Worm (Caenorhabditis elegans) whole organism, L1 larva: ENCODE data around the gene R10E12.2.

ENCODE experiments used
- aha-1 ChIP-seq: fragments of 150-350 bp; optimal IDR thresholded peaks from 2 replicates; lab custom pipeline; 2014; ENCODE audit warnings: missing biosample characterization, missing genetic modification characterization
- aly-2 ChIP-seq: fragments of 150-350 bp; optimal IDR thresholded peaks from 2 replicates; lab custom pipeline; 2014; ENCODE audit warnings: missing biosample characterization, missing genetic modification characterization
- blmp-1 ChIP-seq: fragments of 150-350 bp; optimal IDR thresholded peaks from 2 replicates; lab custom pipeline; 2014; ENCODE audit warnings: missing biosample characterization, missing genetic modification characterization
- ceh-63 ChIP-seq: fragments of 200-800 bp; sonication (Bioruptor generic); optimal IDR thresholded peaks from 2 replicates; lab custom pipeline; 2018; ENCODE audit warnings: mild to moderate bottlenecking, missing genetic modification characterization, missing compliant biosample characterization
- ceh-8 ChIP-seq: fragments of 200-800 bp; sonication (Bioruptor generic); optimal IDR thresholded peaks from 2 replicates; lab custom pipeline; 2018; ENCODE audit warnings: mild to moderate bottlenecking, missing genetic modification characterization, moderate library complexity, missing compliant biosample characterization
- dsc-1 ChIP-seq: sonication (generic microtip); optimal IDR thresholded peaks from 2 replicates; lab custom pipeline; 2016; ENCODE audit warnings: mild to moderate bottlenecking, missing genetic modification characterization, missing compliant biosample characterization
- efl-1 ChIP-seq, 4 experiments: fragments of 150-350 bp; optimal IDR thresholded peaks in 3 of 4; peaks in 1 of 4; 1 replicate in 1 of 4; 2 replicates in 3 of 4; lab custom pipeline; 2014; ENCODE audit warnings: missing biosample characterization in 2 of 4, missing genetic modification characterization in 2 of 4, missing genetic modification reagents in 2 of 4
- egl-13 ChIP-seq: sonication (generic microtip); optimal IDR thresholded peaks from 2 replicates; lab custom pipeline; 2016; ENCODE audit warnings: missing genotype, missing genetic modification reagents, missing genetic modification characterization, missing compliant biosample characterization
- elt-2 ChIP-seq: sonication (generic microtip); optimal IDR thresholded peaks from 2 replicates; lab custom pipeline; 2016; ENCODE audit warnings: missing genetic modification characterization, mild to moderate bottlenecking, inconsistent platforms, missing compliant biosample characterization, missing genetic modification reagents
- fkh-10 ChIP-seq: sonication (generic microtip); optimal IDR thresholded peaks from 2 replicates; lab custom pipeline; 2017; ENCODE audit warnings: missing biosample characterization, missing genetic modification reagents, missing genetic modification characterization
- fkh-4 ChIP-seq: sonication (generic microtip); optimal IDR thresholded peaks from 2 replicates; lab custom pipeline; 2016; ENCODE audit warnings: missing compliant biosample characterization, missing genetic modification characterization, borderline replicate concordance
- fos-1 ChIP-seq: fragments of 150-350 bp; optimal IDR thresholded peaks from 2 replicates; lab custom pipeline; 2014; ENCODE audit warnings: missing biosample characterization, missing genetic modification characterization
- jun-1 ChIP-seq: fragments of 150-350 bp; optimal IDR thresholded peaks from 2 replicates; lab custom pipeline; 2014; ENCODE audit warnings: missing biosample characterization, missing genetic modification reagents, missing genetic modification characterization
- lin-14 ChIP-seq: fragments of 200-800 bp; sonication (Bioruptor generic); optimal IDR thresholded peaks from 2 replicates; lab custom pipeline; 2018; ENCODE audit warnings: mild to moderate bottlenecking, missing genetic modification characterization, moderate library complexity, missing compliant biosample characterization
- lin-15B ChIP-seq: fragments of 150-350 bp; sonication (generic microtip); optimal IDR thresholded peaks from 3 replicates; lab custom pipeline; 2014; ENCODE audit warnings: missing biosample characterization, missing genetic modification characterization
- lin-35 ChIP-seq, 2 experiments: fragments of 150-350 bp; optimal IDR thresholded peaks; 2 replicates each; lab custom pipeline; 2014; ENCODE audit warnings: missing biosample characterization in 2 of 2, missing genetic modification characterization in 2 of 2, missing genetic modification reagents in 2 of 2
- mab-9 ChIP-seq: fragments of 200-800 bp; sonication (Bioruptor generic); IDR thresholded peaks from 2 replicates; pipeline ENCODE4 v1.3.6; 2022; ENCODE audit warnings: missing genetic modification reagents, missing genetic modification characterization, missing compliant biosample characterization
- mdl-1 ChIP-seq, 2 experiments: fragments of 150-350 bp; optimal IDR thresholded peaks; 2 replicates each; lab custom pipeline; 2014 to 2017; ENCODE audit warnings: missing biosample characterization in 2 of 2, missing genetic modification characterization in 2 of 2, inconsistent platforms in 1 of 2
- nhr-11 ChIP-seq: fragments of 150-350 bp; optimal IDR thresholded peaks from 2 replicates; lab custom pipeline; 2014; ENCODE audit warnings: missing biosample characterization, missing genetic modification characterization
- nhr-12 ChIP-seq: sonication (generic microtip); optimal IDR thresholded peaks from 2 replicates; lab custom pipeline; 2017; ENCODE audit warnings: missing biosample characterization, missing genetic modification characterization
- nhr-20 ChIP-seq: sonication (generic microtip); optimal IDR thresholded peaks from 2 replicates; lab custom pipeline; 2016; ENCODE audit warnings: mild to moderate bottlenecking, missing genetic modification characterization, missing compliant biosample characterization
- nhr-77 ChIP-seq: fragments of 150-350 bp; optimal IDR thresholded peaks from 2 replicates; lab custom pipeline; 2014; ENCODE audit warnings: missing biosample characterization, missing genetic modification characterization
- pax-3 ChIP-seq: fragments of 200-800 bp; sonication (Bioruptor generic); optimal IDR thresholded peaks from 2 replicates; lab custom pipeline; 2018; ENCODE audit warnings: mild to moderate bottlenecking, missing genetic modification characterization, moderate library complexity, missing compliant biosample characterization
- rnt-1 ChIP-seq: sonication (generic microtip); optimal IDR thresholded peaks from 2 replicates; lab custom pipeline; 2016; ENCODE audit warnings: mild to moderate bottlenecking, missing genetic modification characterization, moderate library complexity, missing compliant biosample characterization
- snu-23 ChIP-seq: sonication (generic microtip); optimal IDR thresholded peaks from 2 replicates; lab custom pipeline; 2016; ENCODE audit warnings: missing genetic modification characterization, missing compliant biosample characterization
- swsn-7 ChIP-seq: sonication (generic microtip); optimal IDR thresholded peaks from 2 replicates; lab custom pipeline; 2016; ENCODE audit warnings: missing genetic modification characterization, missing compliant biosample characterization
- tlp-1 ChIP-seq: fragments of 150-350 bp; optimal IDR thresholded peaks from 2 replicates; lab custom pipeline; 2014; ENCODE audit warnings: missing biosample characterization, missing genetic modification characterization
- unc-62 ChIP-seq: fragments of 150-350 bp; optimal IDR thresholded peaks from 2 replicates; lab custom pipeline; 2014; ENCODE audit warnings: missing biosample characterization, missing genetic modification reagents, missing genetic modification characterization
- unc-86 ChIP-seq: sonication (generic microtip); optimal IDR thresholded peaks from 2 replicates; lab custom pipeline; 2016; ENCODE audit warnings: missing genetic modification characterization, missing compliant biosample characterization
- ztf-11 ChIP-seq, 2 experiments: sonication (generic microtip); optimal IDR thresholded peaks; 2 replicates each; lab custom pipeline; 2016 to 2017; ENCODE audit warnings: missing genetic modification characterization in 2 of 2, missing biosample characterization in 1 of 2, missing compliant biosample characterization in 1 of 2
- ztf-4 ChIP-seq: fragments of 150-350 bp; optimal IDR thresholded peaks from 2 replicates; lab custom pipeline; 2014; ENCODE audit warnings: missing biosample characterization, missing genetic modification characterization

R10E12.2 gene

ce11 chrIII:9986827-9987429 is 13.3 kb upstream of the R10E12.2 start, which contains the start of gene C05B5.12:
C05B5.12 (plus strand) TSS chrIII:9987379.
- TF ChIP-seq lin-35 (GFP tag; optimal IDR thresholded peaks at IDR 0.05; lab: Kevin White, UChicago) = no peak
- no peak for TF ChIP-seq pax-3
- peak; percentile 46 for TF ChIP-seq rnt-1 (tag; lab: Kevin White, UChicago)
- TF ChIP-seq fos-1 = no peak
- TF ChIP-seq lin-14 (GFP tag; lab: Kevin White, UChicago) = peak; percentile 52
- no peak for TF ChIP-seq nhr-77 (tag; lab: Kevin White, UChicago)
- TF ChIP-seq, all 84 proteins: peak for 2

- TF ChIP-seq mab-9 (no peak), blmp-1 (tag; lab: Kevin White, UChicago) (no peak), swsn-7 (tag; lab: Kevin White, UChicago) (no peak), tlp-1 (no peak), nhr-20 (tag; lab: Kevin White, UChicago) (no peak), aly-2 (no peak), nhr-77 (tag; lab: Kevin White, UChicago) (no peak), jun-1 (tag; lab: Kevin White, UChicago) (no peak), lin-35 (GFP tag; optimal IDR thresholded peaks at IDR 0.05; lab: Kevin White, UChicago) (no peak), pax-3 (no peak), rnt-1 (tag; lab: Kevin White, UChicago) (no peak), dsc-1 (tag; lab: Kevin White, UChicago) (no peak), ztf-11 (tag; optimal IDR thresholded peaks at IDR 0.05; lab: Kevin White, UChicago) (no peak), egl-13 (tag; lab: Kevin White, UChicago) (no peak), unc-62 (no peak), nhr-11 (tag; lab: Kevin White, UChicago) (no peak)
Observed at ce11 chrIII:9985542-9985941, 11.9 kb upstream of the R10E12.2 start.

- TF ChIP-seq ceh-8 (GFP tag; lab: Kevin White, UChicago) (peak; percentile 74), fos-1 (no peak)
Observed at ce11 chrIII:9984604-9985003, 10.9 kb upstream of the R10E12.2 start.

- no peak for TF ChIP-seq mdl-1 (tag; optimal IDR thresholded peaks at IDR 0.05; lab: Kevin White, UChicago)
- no peak for TF ChIP-seq elt-2 (tag; lab: Kevin White, UChicago)
- no peak for TF ChIP-seq egl-13 (tag; lab: Kevin White, UChicago)
- TF ChIP-seq lin-15B (tag; lab: Kevin White, UChicago) = no peak
- no peak for TF ChIP-seq aha-1 (tag; lab: Kevin White, UChicago)
- no peak for TF ChIP-seq unc-86 (tag; lab: Kevin White, UChicago)
- TF ChIP-seq mab-9 = no peak
- no peak for TF ChIP-seq ztf-4
- no peak for TF ChIP-seq snu-23 (GFP tag; lab: Kevin White, UChicago)
- TF ChIP-seq nhr-12 (tag; lab: Kevin White, UChicago) = no peak
- no peak for TF ChIP-seq dsc-1 (tag; lab: Kevin White, UChicago)
Observed at ce11 chrIII:9982119-9982642, 8.5 kb upstream of the R10E12.2 start.

ce11 chrIII:9972192-9972811 is 1.4 kb downstream of the R10E12.2 start:
- TF ChIP-seq lin-14 (GFP tag; lab: Kevin White, UChicago) (peak; percentile 24), dsc-1 (tag; lab: Kevin White, UChicago) (peak; percentile 97), ceh-8 (GFP tag; lab: Kevin White, UChicago) (no peak), fkh-10 (GFP tag; lab: Kevin White, UChicago) (peak; percentile 49), efl-1 (optimal IDR thresholded peaks at IDR 0.05; lab: Kevin White, UChicago) (no peak), efl-1 (GFP tag; optimal IDR thresholded peaks at IDR 0.05 in 1 of 2; lab: Kevin White, UChicago) (peak in 1 of 2 experiments; percentile 74), ceh-63 (GFP tag; lab: Kevin White, UChicago) (no peak), fkh-4 (tag; lab: Kevin White, UChicago) (peak; percentile 71)
